Worm (Caenorhabditis elegans) whole organism, L4 larva: ENCODE data around the gene R02F2.8.

ENCODE experiments used
- Y105C5A.15 ChIP-seq: fragments of 200-800 bp; sonication (Bioruptor generic); IDR thresholded peaks from 2 replicates; pipeline ENCODE4 v1.3.6; 2022; ENCODE audit warnings: missing genetic modification characterization, missing compliant biosample characterization
- ZK546.5 ChIP-seq, 2 experiments: sonication (generic microtip); optimal IDR thresholded peaks; 2 replicates each; lab custom pipeline; 2017; ENCODE audit warnings: missing biosample characterization in 2 of 2, missing genetic modification characterization in 2 of 2
- ama-1 ChIP-seq: fragments of 150-350 bp; optimal IDR thresholded peaks from 2 replicates; lab custom pipeline; 2014; ENCODE audit warnings: inconsistent platforms, mixed read lengths
- ceh-82 ChIP-seq: sonication (generic microtip); optimal IDR thresholded peaks from 2 replicates; lab custom pipeline; 2017; ENCODE audit warnings: missing biosample characterization, missing genetic modification characterization
- egl-43 ChIP-seq: fragments of 200-800 bp; sonication (Bioruptor generic); IDR thresholded peaks from 2 replicates; pipeline ENCODE4 v1.3.6; 2022; ENCODE audit warnings: missing genetic modification reagents, missing genetic modification characterization, missing compliant biosample characterization
- fos-1 ChIP-seq: fragments of 150-350 bp; optimal IDR thresholded peaks from 2 replicates; lab custom pipeline; 2014; ENCODE audit warnings: missing biosample characterization, missing genetic modification characterization
- lin-39 ChIP-seq: fragments of 150-350 bp; optimal IDR thresholded peaks from 2 replicates; lab custom pipeline; 2014; ENCODE audit warnings: missing biosample characterization, missing genetic modification reagents, missing genetic modification characterization
- mdl-1 ChIP-seq, 2 experiments: fragments of 150-350 bp in 1 of 2; sonication (generic microtip) in 1 of 2; optimal IDR thresholded peaks; 2 replicates each; lab custom pipeline; 2014 to 2017; ENCODE audit warnings: missing biosample characterization in 2 of 2, missing genetic modification characterization in 2 of 2
- nhr-76 ChIP-seq: fragments of 150-350 bp; optimal IDR thresholded peaks from 2 replicates; lab custom pipeline; 2014; ENCODE audit warnings: missing biosample characterization, missing genetic modification characterization
- unc-39 ChIP-seq: sonication (generic microtip); optimal IDR thresholded peaks from 2 replicates; lab custom pipeline; 2017; ENCODE audit warnings: missing biosample characterization, missing genetic modification characterization
- zag-1 ChIP-seq: fragments of 150-350 bp; optimal IDR thresholded peaks from 2 replicates; lab custom pipeline; 2014; ENCODE audit warnings: missing biosample characterization, missing genetic modification characterization
- zip-2 ChIP-seq: fragments of 150-350 bp; optimal IDR thresholded peaks from 2 replicates; lab custom pipeline; 2014; ENCODE audit warnings: missing biosample characterization, missing genetic modification characterization

DNA sequence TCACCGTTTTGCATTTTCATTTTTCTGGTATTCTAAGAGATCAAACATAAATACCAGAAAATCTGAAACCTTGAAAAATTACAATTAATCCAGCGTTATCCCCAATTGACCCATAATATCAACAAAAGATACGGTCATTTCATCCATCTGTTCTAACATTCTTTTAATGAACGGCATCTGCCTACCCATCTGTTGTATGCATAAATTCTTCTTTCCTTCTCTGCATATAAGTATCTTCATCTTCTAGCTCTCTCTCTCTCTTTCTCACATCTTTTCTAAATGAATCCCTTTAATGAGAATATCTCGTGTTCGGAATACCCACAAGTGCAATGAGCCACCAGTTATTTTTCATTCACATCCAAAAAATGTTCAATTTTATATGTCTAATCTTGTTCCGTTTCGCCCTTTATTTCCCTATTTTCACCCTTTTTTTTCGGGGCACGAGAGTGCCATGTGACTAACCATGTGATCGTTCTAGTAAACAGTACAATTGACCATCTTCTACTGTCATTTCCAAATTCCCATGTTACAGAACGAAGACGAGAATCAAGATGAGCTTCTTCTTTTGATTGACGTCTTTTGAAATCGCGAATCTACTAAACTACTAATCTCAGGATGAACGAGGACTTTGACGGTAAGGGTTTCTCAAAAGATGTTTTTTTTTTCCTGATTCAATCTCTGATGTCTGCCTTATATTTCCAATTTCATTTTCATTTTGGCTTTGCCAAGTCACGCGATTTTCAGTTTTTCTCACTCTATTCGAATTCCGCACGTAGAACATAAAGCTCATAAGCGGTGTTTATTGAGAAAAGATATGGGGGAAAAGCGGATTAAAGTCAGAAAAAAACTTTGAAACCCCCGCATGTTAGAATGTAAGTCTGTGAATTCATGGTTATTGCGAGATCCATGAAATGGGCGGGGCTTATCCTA is 6.6 kb upstream of the R02F2.8 start, which contains the start of gene R02F2.1:
- no peak for TF ChIP-seq ceh-82
- TF ChIP-seq ZK546.5 (tag; optimal IDR thresholded peaks at IDR 0.05; lab: Kevin White, UChicago), result no peak
- no peak for TF ChIP-seq lin-39 (tag; lab: Kevin White, UChicago)
- peak in 1 of 2 experiments; percentile 50 for TF ChIP-seq mdl-1 (tag; optimal IDR thresholded peaks at IDR 0.05; lab: Kevin White, UChicago)
- TF ChIP-seq zag-1, result no peak
- TF ChIP-seq nhr-76, result no peak
- TF ChIP-seq unc-39 (tag; lab: Kevin White, UChicago), result no peak
- TF ChIP-seq Y105C5A.15 (GFP tag; lab: Robert Waterston, UW), result no peak
- peak; percentile 36 for TF ChIP-seq ama-1
- TF ChIP-seq zip-2 (tag; lab: Kevin White, UChicago), result no peak
- no peak for TF ChIP-seq egl-43 (GFP tag; lab: Robert Waterston, UW)
- no peak for TF ChIP-seq fos-1 (tag; lab: Kevin White, UChicago)
